Worm (Caenorhabditis elegans) whole organism, L3 larva: ENCODE results near the gene C15H11.10.
A peak's percentile ranks its signal among the peaks of the same experiment; 100 is the strongest.

ENCODE experiments used
- elt-3 ChIP-seq, 3 experiments: fragments of 150-350 bp in 1 of 3; sonication (generic microtip) in 2 of 3; optimal IDR thresholded peaks; 2 replicates in 2 of 3; 4 replicates in 1 of 3; lab custom pipeline; 2014 to 2017; ENCODE audit warnings: missing biosample characterization in 3 of 3, missing genetic modification characterization in 3 of 3
- fkh-2 ChIP-seq: fragments of 150-350 bp; optimal IDR thresholded peaks from 2 replicates; lab custom pipeline; 2014; ENCODE audit warnings: missing biosample characterization, missing genetic modification reagents, missing genetic modification characterization
- nfya-1 ChIP-seq: sonication (generic microtip); optimal IDR thresholded peaks from 2 replicates; lab custom pipeline; 2017; ENCODE audit warnings: missing genetic modification characterization, mild to moderate bottlenecking, missing compliant biosample characterization, antibody characterized with exemption, moderate library complexity; ENCODE audit not compliant: insufficient read depth
- zag-1 ChIP-seq: fragments of 150-350 bp; optimal IDR thresholded peaks from 2 replicates; lab custom pipeline; 2014; ENCODE audit warnings: missing biosample characterization, missing genetic modification characterization

DNA sequence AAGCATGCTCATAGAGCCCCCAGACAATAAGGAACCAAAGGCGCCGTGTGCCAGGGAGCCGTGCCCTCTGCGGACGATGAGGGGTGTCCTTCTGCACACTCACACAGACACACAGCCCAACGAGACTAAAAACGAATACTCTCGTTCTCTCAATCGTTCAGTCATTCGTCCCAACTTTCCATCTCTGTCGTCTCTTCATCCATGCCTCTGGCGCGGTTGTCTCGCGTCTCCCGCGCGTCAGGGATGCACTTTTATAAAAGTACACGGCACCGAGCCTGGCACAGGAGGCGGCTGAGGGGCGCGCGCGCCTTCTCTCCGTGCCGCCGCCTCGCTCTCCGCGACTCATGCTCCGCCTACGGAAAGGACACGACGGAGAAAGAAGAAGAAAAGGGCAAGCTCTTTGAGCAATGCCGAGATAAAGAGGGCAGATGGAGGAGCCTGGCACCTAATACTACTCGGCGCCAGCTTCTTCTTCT lies 25.4 kb upstream of the C15H11.10 start:
- peak; percentile 95 for TF ChIP-seq nfya-1 (tag; lab: Kevin White, UChicago)
- peak; percentile 63 for TF ChIP-seq fkh-2 (tag; lab: Kevin White, UChicago)
- no peak for TF ChIP-seq elt-3 (tag; optimal IDR thresholded peaks at IDR 0.05; lab: Kevin White, UChicago)
- TF ChIP-seq zag-1 (tag; lab: Kevin White, UChicago), result peak; percentile 65
